Fruit fly (Drosophila melanogaster) whole organism, pupa: ENCODE measurements around the gene emc.
A peak's percentile ranks its signal among the peaks of the same experiment; 100 is the strongest.

Source experiments
- CG10348 ChIP-seq: fragments of 200-800 bp; sonication (Bioruptor generic); IDR thresholded peaks from 2 replicates; pipeline ENCODE4 v1.3.6; 2022; ENCODE audit warnings: missing biosample characterization, missing genetic modification characterization
- CG12605 ChIP-seq: fragments of 200-800 bp; sonication (Bioruptor generic); IDR thresholded peaks from 2 replicates; pipeline ENCODE4 v1.3.6; 2022; ENCODE audit warnings: missing biosample characterization, missing genetic modification characterization
- CG13204 ChIP-seq: fragments of 200-800 bp; sonication (Bioruptor generic); optimal IDR thresholded peaks from 2 replicates; lab custom pipeline; 2018; ENCODE audit warnings: missing biosample characterization, mild to moderate bottlenecking, missing genetic modification characterization, moderate library complexity
- CG14655 ChIP-seq: fragments of 200-800 bp; sonication (Bioruptor generic); optimal IDR thresholded peaks from 3 replicates; lab custom pipeline; 2017; ENCODE audit warnings: mild to moderate bottlenecking, missing biosample characterization, missing genetic modification reagents, missing genetic modification characterization
- CG15710 ChIP-seq: fragments of 200-800 bp; sonication (Bioruptor generic); optimal IDR thresholded peaks from 2 replicates; lab custom pipeline; 2018; ENCODE audit warnings: missing biosample characterization, mild to moderate bottlenecking, missing genetic modification characterization, moderate library complexity
- CG17806 ChIP-seq: fragments of 200-800 bp; sonication (Bioruptor generic); optimal IDR thresholded peaks from 2 replicates; lab custom pipeline; 2018; ENCODE audit warnings: missing biosample characterization, mild to moderate bottlenecking, missing genetic modification characterization, moderate library complexity
- CG32121 ChIP-seq: fragments of 200-800 bp; sonication (Bioruptor generic); IDR thresholded peaks from 2 replicates; pipeline ENCODE4 v1.3.6; 2022; ENCODE audit warnings: missing biosample characterization, missing genetic modification characterization
- CG34367 ChIP-seq: fragments of 200-800 bp; sonication (Bioruptor generic); optimal IDR thresholded peaks from 2 replicates; lab custom pipeline; 2018; ENCODE audit warnings: missing biosample characterization, mild to moderate bottlenecking, missing genetic modification characterization
- CG4496 ChIP-seq: fragments of 200-800 bp; sonication (Bioruptor generic); IDR thresholded peaks from 3 replicates; pipeline ENCODE4 v1.3.6; 2022; ENCODE audit warnings: missing biosample characterization, missing genetic modification characterization
- CG8159 ChIP-seq: fragments of 200-800 bp; sonication (Bioruptor generic); optimal IDR thresholded peaks from 3 replicates; lab custom pipeline; 2018; ENCODE audit warnings: missing biosample characterization, mild to moderate bottlenecking, missing genetic modification characterization, moderate library complexity
- CG8301 ChIP-seq: fragments of 200-800 bp; sonication (Bioruptor generic); optimal IDR thresholded peaks from 2 replicates; lab custom pipeline; 2018; ENCODE audit warnings: missing biosample characterization, mild to moderate bottlenecking, missing genetic modification characterization
- CG9948 ChIP-seq: fragments of 200-800 bp; sonication (Bioruptor generic); optimal IDR thresholded peaks from 2 replicates; lab custom pipeline; 2018; ENCODE audit warnings: missing biosample characterization, mild to moderate bottlenecking, missing genetic modification characterization, moderate library complexity
- D1 ChIP-seq: fragments of 200-800 bp; sonication (Bioruptor generic); optimal IDR thresholded peaks from 2 replicates; lab custom pipeline; 2018; ENCODE audit warnings: missing biosample characterization, mild to moderate bottlenecking, missing genetic modification characterization, moderate library complexity
- EcR ChIP-seq: fragments of 200-800 bp; sonication (Bioruptor generic); optimal IDR thresholded peaks from 3 replicates; lab custom pipeline; 2019; ENCODE audit warnings: missing biosample characterization, missing genetic modification characterization, mild to moderate bottlenecking, moderate library complexity, missing genetic modification reagents
- Ets98B ChIP-seq: fragments of 200-800 bp; sonication (Bioruptor generic); IDR thresholded peaks from 2 replicates; pipeline ENCODE4 v1.3.6; 2022; ENCODE audit warnings: missing biosample characterization, missing genetic modification characterization
- Pif1A ChIP-seq: fragments of 200-800 bp; sonication (Bioruptor generic); optimal IDR thresholded peaks from 3 replicates; lab custom pipeline; 2016; ENCODE audit warnings: missing biosample characterization, missing genetic modification characterization
- Pif1B ChIP-seq: fragments of 200-800 bp; sonication (Bioruptor generic); optimal IDR thresholded peaks from 3 replicates; lab custom pipeline; 2016; ENCODE audit warnings: missing biosample characterization, missing genetic modification characterization
- Snoo ChIP-seq: fragments of 200-800 bp; sonication (Bioruptor generic); optimal IDR thresholded peaks from 3 replicates; lab custom pipeline; 2017; ENCODE audit warnings: missing biosample characterization, mild to moderate bottlenecking, missing genetic modification characterization, inconsistent platforms
- fd96Ca ChIP-seq: fragments of 200-800 bp; sonication (Bioruptor generic); IDR thresholded peaks from 3 replicates; pipeline ENCODE4 v1.3.6; 2022; ENCODE audit warnings: missing biosample characterization, missing genetic modification characterization
- gl ChIP-seq: fragments of 200-800 bp; sonication (Bioruptor generic); optimal IDR thresholded peaks from 2 replicates; lab custom pipeline; 2018; ENCODE audit warnings: missing biosample characterization, mild to moderate bottlenecking, missing genetic modification characterization
- rn ChIP-seq: fragments of 200-800 bp; sonication (Bioruptor generic); IDR thresholded peaks from 2 replicates; pipeline ENCODE4 v1.3.6; 2022; ENCODE audit warnings: missing biosample characterization, missing genetic modification characterization

The emc gene

dm6 chr3L:747716-748328 is 1.4 kb upstream of the emc start:
- no peak for TF ChIP-seq Pif1A (GFP tag; lab: Kevin White, UChicago)
- TF ChIP-seq CG10348: no peak
- TF ChIP-seq EcR: no peak
- no peak for TF ChIP-seq D1 (tag; lab: Kevin White, UChicago)
- TF ChIP-seq rn: no peak
- no peak for TF ChIP-seq gl
- TF ChIP-seq CG12605 (GFP tag; lab: Robert Waterston, UW): no peak
- TF ChIP-seq CG8159 (tag; lab: Kevin White, UChicago): no peak
- no peak for TF ChIP-seq fd96Ca (GFP tag; lab: Robert Waterston, UW)
- no peak for TF ChIP-seq CG8301 (tag; lab: Kevin White, UChicago)
- no peak for TF ChIP-seq CG32121 (GFP tag; lab: Robert Waterston, UW)
- no peak for TF ChIP-seq Pif1B
- no peak for TF ChIP-seq CG4496 (GFP tag; lab: Robert Waterston, UW)
- TF ChIP-seq CG34367 (tag; lab: Kevin White, UChicago): no peak
- TF ChIP-seq CG13204 (GFP tag; lab: Kevin White, UChicago): no peak

dm6 chr3L:748329-749198 is 636 bp upstream of the emc start:
- TF ChIP-seq CG17806 (no peak), CG13204 (GFP tag; lab: Kevin White, UChicago) (peak; percentile 5), CG10348 (no peak), rn (no peak), Snoo (no peak), EcR (no peak), fd96Ca (GFP tag; lab: Robert Waterston, UW) (no peak; the same call in 2 of the 3 replicates), CG34367 (tag; lab: Kevin White, UChicago) (no peak), CG8159 (tag; lab: Kevin White, UChicago) (no peak), CG9948 (no peak), CG15710 (tag; lab: Kevin White, UChicago) (no peak), D1 (tag; lab: Kevin White, UChicago) (no peak), gl (peak; percentile 42), CG32121 (GFP tag; lab: Robert Waterston, UW) (peak; percentile 35; the same call in 1 of the 2 replicates), CG4496 (GFP tag; lab: Robert Waterston, UW) (no peak), CG14655 (GFP tag; lab: Kevin White, UChicago) (no peak), Ets98B (peak; percentile 51; the same call in 1 of the 2 replicates), CG8301 (tag; lab: Kevin White, UChicago) (peak; percentile 3), Pif1A (GFP tag; lab: Kevin White, UChicago) (no peak), Pif1B (no peak), CG12605 (GFP tag; lab: Robert Waterston, UW) (peak; percentile 75)

dm6 chr3L:750614-751293 is 1.6 kb downstream of the emc start:
- TF ChIP-seq EcR: no peak
- no peak for TF ChIP-seq CG8159 (tag; lab: Kevin White, UChicago)
- peak; percentile 24; the same call in 1 of the 2 replicates for TF ChIP-seq CG32121 (GFP tag; lab: Robert Waterston, UW)

- TF ChIP-seq D1 (tag; lab: Kevin White, UChicago): no peak
- TF ChIP-seq EcR: no peak
- peak; percentile 33 for TF ChIP-seq CG17806
- TF ChIP-seq rn: peak; percentile 56
- peak; percentile 66 for TF ChIP-seq CG14655 (GFP tag; lab: Kevin White, UChicago)
- peak; percentile 35 for TF ChIP-seq Snoo
- TF ChIP-seq Ets98B: peak; percentile 82
- TF ChIP-seq gl: no peak
- TF ChIP-seq CG13204 (GFP tag; lab: Kevin White, UChicago): peak; percentile 34
- TF ChIP-seq fd96Ca (GFP tag; lab: Robert Waterston, UW): peak; percentile 86
- peak; percentile 35 for TF ChIP-seq CG9948
- peak; percentile 61; the same call in 1 of the 2 replicates for TF ChIP-seq CG12605 (GFP tag; lab: Robert Waterston, UW)
- TF ChIP-seq CG8159 (tag; lab: Kevin White, UChicago): peak; percentile 9
- no peak for TF ChIP-seq CG15710 (tag; lab: Kevin White, UChicago)
- 0 out of 2 replicates have a peak, but pooled peaks have one; percentile 24 for TF ChIP-seq CG10348
- TF ChIP-seq Pif1B: no peak
- no peak for TF ChIP-seq CG34367 (tag; lab: Kevin White, UChicago)
- TF ChIP-seq Pif1A (GFP tag; lab: Kevin White, UChicago): peak; percentile 36
- TF ChIP-seq CG32121 (GFP tag; lab: Robert Waterston, UW): peak; percentile 86
- peak; percentile 62 for TF ChIP-seq CG8301 (tag; lab: Kevin White, UChicago)
- peak; percentile 83 for TF ChIP-seq CG4496 (GFP tag; lab: Robert Waterston, UW)
Observed at dm6 chr3L:751516-752125, 2.4 kb downstream of the emc start.
